Worm (Caenorhabditis elegans) whole organism, young adult: ENCODE data around the gene swm-1.
A peak's percentile ranks its signal among the peaks of the same experiment; 100 is the strongest.

Source experiments
- B0035.1 ChIP-seq: sonication (generic microtip); optimal IDR thresholded peaks from 2 replicates; lab custom pipeline; 2016; ENCODE audit warnings: missing genetic modification characterization, mild to moderate bottlenecking, missing compliant biosample characterization, missing genotype, missing genetic modification reagents
- B0336.3 ChIP-seq: fragments of 200-800 bp; sonication (Bioruptor generic); IDR thresholded peaks from 2 replicates; pipeline ENCODE4 v1.3.6; 2022; ENCODE audit warnings: missing genetic modification characterization, missing compliant biosample characterization
- C06A6.2 ChIP-seq: fragments of 200-800 bp; sonication (Bioruptor generic); conservative IDR thresholded peaks from 2 replicates; pipeline ENCODE4 v1.3.6; 2022; ENCODE audit warnings: missing genetic modification characterization, missing compliant biosample characterization
- F33H1.4 ChIP-seq: fragments of 200-800 bp; sonication (Bioruptor generic); IDR thresholded peaks from 2 replicates; pipeline ENCODE4 v1.3.6; 2022; ENCODE audit warnings: missing genetic modification reagents, missing genetic modification characterization, missing compliant biosample characterization
- F39B2.1 ChIP-seq: fragments of 200-800 bp; sonication (Bioruptor generic); IDR thresholded peaks from 2 replicates; pipeline ENCODE4 v1.3.6; 2022; ENCODE audit warnings: missing genetic modification reagents, missing genetic modification characterization, missing compliant biosample characterization
- T07F8.4 ChIP-seq: sonication (generic microtip); optimal IDR thresholded peaks from 2 replicates; lab custom pipeline; 2016; ENCODE audit warnings: mild to moderate bottlenecking, missing genetic modification characterization, moderate library complexity, missing compliant biosample characterization
- Y53F4B.3 ChIP-seq: fragments of 200-800 bp; sonication (Bioruptor generic); IDR thresholded peaks from 2 replicates; pipeline ENCODE4 v1.3.6; 2022; ENCODE audit warnings: missing genetic modification reagents, missing genetic modification characterization, missing compliant biosample characterization
- Y53G8AR.9 ChIP-seq: fragments of 200-800 bp; sonication (Bioruptor generic); conservative IDR thresholded peaks from 2 replicates; pipeline ENCODE4 v1.3.6; 2022; ENCODE audit warnings: missing genetic modification reagents, missing genetic modification characterization, missing compliant biosample characterization
- Y79H2A.3 ChIP-seq: fragments of 200-800 bp; sonication (Bioruptor generic); conservative IDR thresholded peaks from 2 replicates; pipeline ENCODE4 v1.3.6; 2022; ENCODE audit warnings: missing genetic modification reagents, missing genetic modification characterization, missing compliant biosample characterization
- ZK185.1 ChIP-seq: sonication (generic microtip); optimal IDR thresholded peaks from 2 replicates; lab custom pipeline; 2016; ENCODE audit warnings: mild to moderate bottlenecking, missing genetic modification characterization, missing compliant biosample characterization; ENCODE audit not compliant: poor library complexity, severe bottlenecking
- ama-1 ChIP-seq, 3 experiments: fragments of 150-350 bp in 1 of 3; sonication (generic microtip) in 2 of 3; optimal IDR thresholded peaks; 2 replicates each; lab custom pipeline; 2014 to 2018; ENCODE audit warnings: missing biosample characterization in 2 of 3, missing genetic modification characterization in 2 of 3, missing genetic modification reagents in 2 of 3
- aptf-2 ChIP-seq: fragments of 200-800 bp; sonication (Bioruptor generic); conservative IDR thresholded peaks from 2 replicates; pipeline ENCODE4 v1.3.6; 2022; ENCODE audit warnings: missing genetic modification reagents, missing genetic modification characterization, missing compliant biosample characterization
- athp-1 ChIP-seq: sonication (generic microtip); optimal IDR thresholded peaks from 2 replicates; lab custom pipeline; 2017; ENCODE audit warnings: mild to moderate bottlenecking, missing genetic modification characterization, missing compliant biosample characterization
- bed-2 ChIP-seq: fragments of 200-800 bp; sonication (Bioruptor generic); IDR thresholded peaks from 2 replicates; pipeline ENCODE4 v1.3.6; 2022; ENCODE audit warnings: missing genetic modification reagents, missing genetic modification characterization, missing compliant biosample characterization
- cebp-1 ChIP-seq, 2 experiments: fragments of 200-800 bp in 1 of 2; sonication (Bioruptor generic) in 1 of 2; sonication (generic microtip) in 1 of 2; IDR thresholded peaks in 1 of 2; optimal IDR thresholded peaks in 1 of 2; 2 replicates each; pipeline versions ENCODE4 v1.3.6 to Lab custom; 2017 to 2022; ENCODE audit warnings: missing compliant biosample characterization in 2 of 2, missing genetic modification characterization in 2 of 2, mild to moderate bottlenecking in 1 of 2, missing genetic modification reagents in 1 of 2, moderate library complexity in 1 of 2
- ceh-91 ChIP-seq: fragments of 200-800 bp; sonication (Bioruptor generic); IDR thresholded peaks from 2 replicates; pipeline ENCODE4 v1.3.6; 2022; ENCODE audit warnings: missing genetic modification reagents, missing genetic modification characterization, missing compliant biosample characterization
- egrh-3 ChIP-seq: fragments of 200-800 bp; sonication (Bioruptor generic); IDR thresholded peaks from 2 replicates; pipeline ENCODE4 v1.3.6; 2022; ENCODE audit warnings: missing genetic modification reagents, missing genetic modification characterization, missing compliant biosample characterization
- ekl-4 ChIP-seq: fragments of 200-800 bp; sonication (Bioruptor generic); IDR thresholded peaks from 2 replicates; pipeline ENCODE4 v1.3.6; 2022; ENCODE audit warnings: missing genetic modification reagents, missing genetic modification characterization, missing compliant biosample characterization
- gei-17 ChIP-seq: fragments of 200-800 bp; sonication (Bioruptor generic); optimal IDR thresholded peaks from 2 replicates; lab custom pipeline; 2018; ENCODE audit warnings: mild to moderate bottlenecking, missing genetic modification characterization, missing compliant biosample characterization
- him-1 ChIP-seq: sonication (generic microtip); optimal IDR thresholded peaks from 2 replicates; lab custom pipeline; 2016; ENCODE audit warnings: missing genotype, missing genetic modification reagents, missing genetic modification characterization, missing compliant biosample characterization
- hlh-26 ChIP-seq: fragments of 200-800 bp; sonication (Bioruptor generic); conservative IDR thresholded peaks from 2 replicates; pipeline ENCODE4 v1.3.6; 2022; ENCODE audit warnings: missing genetic modification reagents, missing genetic modification characterization, missing compliant biosample characterization
- hsf-1 ChIP-seq: fragments of 200-800 bp; sonication (Bioruptor generic); IDR thresholded peaks from 2 replicates; pipeline ENCODE4 v1.3.6; 2022; ENCODE audit warnings: missing genetic modification reagents, missing genetic modification characterization, missing compliant biosample characterization
- lin-35 ChIP-seq, 3 experiments: fragments of 150-350 bp in 2 of 3; sonication (generic microtip) in 1 of 3; optimal IDR thresholded peaks; 2 replicates each; lab custom pipeline; 2014 to 2018; ENCODE audit warnings: missing biosample characterization in 3 of 3, missing genetic modification characterization in 3 of 3, missing genetic modification reagents in 3 of 3
- lsl-1 ChIP-seq: fragments of 200-800 bp; sonication (Bioruptor generic); optimal IDR thresholded peaks from 2 replicates; lab custom pipeline; 2018; ENCODE audit warnings: mild to moderate bottlenecking, missing genetic modification characterization, moderate library complexity, missing compliant biosample characterization
- madf-6 ChIP-seq: fragments of 200-800 bp; sonication (Bioruptor generic); IDR thresholded peaks from 2 replicates; pipeline ENCODE4 v1.3.6; 2022; ENCODE audit warnings: missing genetic modification reagents, missing genetic modification characterization, missing compliant biosample characterization
- nfyb-1 ChIP-seq: fragments of 200-800 bp; sonication (Bioruptor generic); IDR thresholded peaks from 2 replicates; pipeline ENCODE4 v1.3.6; 2022; ENCODE audit warnings: missing genetic modification reagents, missing genetic modification characterization, missing compliant biosample characterization
- nhr-120 ChIP-seq: fragments of 200-800 bp; sonication (Bioruptor generic); IDR thresholded peaks from 2 replicates; pipeline ENCODE4 v1.3.6; 2022; ENCODE audit warnings: missing genetic modification characterization, missing compliant biosample characterization
- nhr-179 ChIP-seq: sonication (generic microtip); optimal IDR thresholded peaks from 2 replicates; lab custom pipeline; 2016; ENCODE audit warnings: mild to moderate bottlenecking, missing genetic modification characterization, missing compliant biosample characterization
- pha-4 ChIP-seq: fragments of 150-350 bp; sonication (generic microtip); optimal IDR thresholded peaks from 2 replicates; lab custom pipeline; 2014; ENCODE audit warnings: missing biosample characterization, missing genetic modification reagents, missing genetic modification characterization
- snpc-1.1 ChIP-seq: sonication (generic microtip); optimal IDR thresholded peaks from 2 replicates; lab custom pipeline; 2017; ENCODE audit warnings: missing genetic modification characterization, mild to moderate bottlenecking, missing compliant biosample characterization, antibody characterized with exemption, moderate library complexity, missing genotype, missing genetic modification reagents; ENCODE audit not compliant: insufficient read depth
- tbp1 ChIP-seq: fragments of 200-800 bp; sonication (Bioruptor generic); optimal IDR thresholded peaks from 2 replicates; lab custom pipeline; 2018; ENCODE audit warnings: mild to moderate bottlenecking, missing genetic modification characterization, missing compliant biosample characterization
- tbx-9 ChIP-seq: sonication (generic microtip); optimal IDR thresholded peaks from 2 replicates; lab custom pipeline; 2016; ENCODE audit warnings: borderline replicate concordance, missing genetic modification characterization, inconsistent platforms, missing compliant biosample characterization
- tlf-1 ChIP-seq: fragments of 200-800 bp; sonication (Bioruptor generic); optimal IDR thresholded peaks from 2 replicates; lab custom pipeline; 2018; ENCODE audit warnings: mild to moderate bottlenecking, missing genetic modification characterization, missing compliant biosample characterization
- xnd-1 ChIP-seq: sonication (generic microtip); optimal IDR thresholded peaks from 2 replicates; lab custom pipeline; 2016; ENCODE audit warnings: missing genotype, missing genetic modification reagents, missing genetic modification characterization, missing compliant biosample characterization
- zfh-2 ChIP-seq: fragments of 200-800 bp; sonication (Bioruptor generic); conservative IDR thresholded peaks from 2 replicates; pipeline ENCODE4 v1.3.6; 2022; ENCODE audit warnings: missing genetic modification reagents, missing genetic modification characterization, missing compliant biosample characterization
- ztf-22 ChIP-seq: fragments of 200-800 bp; sonication (Bioruptor generic); optimal IDR thresholded peaks from 2 replicates; lab custom pipeline; 2018; ENCODE audit warnings: mild to moderate bottlenecking, missing genetic modification characterization, moderate library complexity, missing compliant biosample characterization
- ztf-28 ChIP-seq: fragments of 200-800 bp; sonication (Bioruptor generic); IDR thresholded peaks from 2 replicates; pipeline ENCODE4 v1.3.6; 2022; ENCODE audit warnings: missing genetic modification reagents, missing genetic modification characterization, missing compliant biosample characterization
- ztf-6 ChIP-seq: fragments of 200-800 bp; sonication (Bioruptor generic); IDR thresholded peaks from 2 replicates; pipeline ENCODE4 v1.3.6; 2022; ENCODE audit warnings: missing genetic modification reagents, missing genetic modification characterization, missing compliant biosample characterization

The swm-1 gene

ce11 chrV:9054771-9055170 is at the start of gene swm-1:
TSS of gene swm-1 (minus strand) at chrV:9054871.
- TF ChIP-seq gei-17 (GFP tag; lab: Kevin White, UChicago) (no peak), tbx-9 (tag; lab: Kevin White, UChicago) (no peak), ztf-6 (no peak), ceh-91 (no peak), bed-2 (GFP tag; lab: Robert Waterston, UW) (no peak), F33H1.4 (no peak), xnd-1 (tag; lab: Kevin White, UChicago) (no peak)
- TF ChIP-seq, all 124 proteins: peak for 0

DNA sequence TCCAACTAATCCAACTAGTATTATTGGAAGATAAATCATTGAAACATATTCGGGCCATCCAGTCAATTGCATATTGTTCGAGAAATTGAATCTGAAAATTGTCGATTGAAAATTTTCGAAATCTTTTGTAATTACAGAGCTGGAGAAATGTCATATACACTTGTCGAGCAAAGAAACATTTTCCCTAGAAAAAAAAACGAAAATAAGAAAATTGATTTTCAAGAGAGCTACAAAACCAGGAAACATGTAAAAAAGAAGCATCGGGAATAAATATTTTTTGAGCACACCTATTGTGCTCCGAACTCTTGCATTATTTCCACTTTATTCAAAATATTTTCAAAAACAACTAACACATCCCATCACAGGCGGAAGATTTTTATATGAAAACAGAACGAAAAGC is 46.4 kb upstream of the swm-1 start, which contains the start of gene frpr-6:
TSS of gene frpr-6 (minus strand) at position 101 of the 400 bp plus-strand sequence.
- no peak for TF ChIP-seq ztf-22 (GFP tag; lab: Kevin White, UChicago)
- no peak for TF ChIP-seq B0035.1

DNA sequence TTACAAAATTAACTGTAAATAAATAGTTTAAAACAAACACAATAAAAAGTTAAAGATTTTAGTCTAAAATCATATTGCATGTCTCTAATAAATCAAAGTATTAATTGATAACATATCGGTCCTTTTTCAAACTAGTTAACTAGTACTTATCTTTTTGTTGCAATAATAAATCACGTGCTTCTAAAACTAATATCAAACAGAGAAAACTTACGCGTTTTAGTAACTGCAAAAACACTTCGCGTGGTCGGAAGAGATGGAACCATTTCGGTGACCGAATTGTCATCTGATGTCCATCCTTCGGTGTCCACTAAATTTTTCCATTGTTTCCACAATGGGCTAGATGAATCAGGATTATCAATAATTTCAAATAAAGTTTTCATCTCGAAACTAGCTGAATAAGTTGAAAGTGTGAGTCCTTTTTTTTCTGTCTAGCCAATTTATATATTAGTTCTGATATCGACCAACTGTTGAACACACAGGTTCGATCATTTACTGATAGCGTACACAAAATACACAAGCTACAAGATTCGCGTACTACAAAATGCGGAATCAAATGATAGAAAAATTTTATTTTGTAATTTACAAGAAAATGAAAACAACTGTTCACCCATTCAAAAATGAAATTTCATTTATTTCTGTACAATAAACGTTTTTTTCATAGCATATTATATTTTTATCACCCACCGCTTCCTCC is 43.8 kb upstream of the swm-1 start, which contains the start of gene F21C10.9:
TSS of gene F21C10.9 (minus strand) at position 417 of the 694 bp plus-strand sequence.
- TF ChIP-seq lsl-1 (no peak), him-1 (tag; lab: Kevin White, UChicago) (no peak), xnd-1 (tag; lab: Kevin White, UChicago) (no peak), T07F8.4 (no peak), madf-6 (GFP tag; lab: Robert Waterston, UW) (no peak), nhr-179 (tag; lab: Kevin White, UChicago) (no peak), snpc-1.1 (tag; lab: Kevin White, UChicago) (no peak), lin-35 (GFP tag; optimal IDR thresholded peaks at IDR 0.05; lab: Kevin White, UChicago) (no peak), F39B2.1 (GFP tag; lab: Robert Waterston, UW) (no peak), nhr-120 (GFP tag; lab: Robert Waterston, UW) (no peak), Y53F4B.3 (no peak), ztf-28 (GFP tag; lab: Robert Waterston, UW) (no peak), zfh-2 (GFP tag; lab: Robert Waterston, UW) (no peak), egrh-3 (GFP tag; lab: Robert Waterston, UW) (no peak), ZK185.1 (tag; lab: Kevin White, UChicago) (no peak), tbx-9 (tag; lab: Kevin White, UChicago) (no peak)

- TF ChIP-seq hsf-1 (peak; percentile 20; the same call in 1 of the 2 replicates), aptf-2 (GFP tag; lab: Robert Waterston, UW) (no peak), nfyb-1 (GFP tag; lab: Robert Waterston, UW) (peak; percentile 28; the same call in 1 of the 2 replicates), ekl-4 (GFP tag; lab: Robert Waterston, UW) (0 out of 2 replicates have a peak, but pooled peaks have one; percentile 27), Y53G8AR.9 (GFP tag; lab: Robert Waterston, UW) (peak; percentile 38; the same call in 1 of the 2 replicates), C06A6.2 (GFP tag; lab: Robert Waterston, UW) (0 out of 2 replicates have a peak, but pooled peaks have one; percentile 11), tlf-1 (peak; percentile 14), pha-4 (peak; percentile 63), cebp-1 (GFP tag; IDR thresholded peaks at IDR 0.05; lab: Robert Waterston, UW) (no peak), cebp-1 (tag; optimal IDR thresholded peaks at IDR 0.05; lab: Kevin White, UChicago) (peak; percentile 57), tbp1 (GFP tag; lab: Kevin White, UChicago) (peak; percentile 12), hlh-26 (GFP tag; lab: Robert Waterston, UW) (no peak), athp-1 (tag; lab: Kevin White, UChicago) (no peak), Y79H2A.3 (GFP tag; lab: Robert Waterston, UW) (0 out of 2 replicates have a peak, but pooled peaks have one; percentile 35), ztf-28 (GFP tag; lab: Robert Waterston, UW) (no peak), B0336.3 (GFP tag; lab: Robert Waterston, UW) (peak; percentile 27; the same call in 1 of the 2 replicates), ama-1 (optimal IDR thresholded peaks at IDR 0.05; lab: Kevin White, UChicago) (peak; percentile 38), ama-1 (GFP tag; optimal IDR thresholded peaks at IDR 0.05; lab: Kevin White, UChicago) (no peak)
- TF ChIP-seq, all 124 proteins: peak for 12
These were observed 42.5 kb upstream of the swm-1 start for ce11 chrV:9097213-9097612.
